Worm (Caenorhabditis elegans) whole organism, L2 larva: ENCODE data around the gene pes-8.

Experiments
- egl-27 ChIP-seq: sonication (generic microtip); optimal IDR thresholded peaks from 3 replicates; lab custom pipeline; 2017; ENCODE audit warnings: missing biosample characterization, missing genetic modification reagents, missing genetic modification characterization
- lsy-2 ChIP-seq, 2 experiments: fragments of 150-350 bp in 1 of 2; sonication (generic microtip) in 1 of 2; optimal IDR thresholded peaks; 2 replicates each; lab custom pipeline; 2014 to 2017; ENCODE audit warnings: missing biosample characterization in 2 of 2, missing genetic modification characterization in 2 of 2
- nhr-129 ChIP-seq: fragments of 150-350 bp; optimal IDR thresholded peaks from 2 replicates; lab custom pipeline; 2014; ENCODE audit warnings: missing biosample characterization, missing genetic modification characterization
- nhr-237 ChIP-seq: fragments of 150-350 bp; optimal IDR thresholded peaks from 2 replicates; lab custom pipeline; 2014; ENCODE audit warnings: missing biosample characterization, missing genetic modification characterization
- snpc-4 ChIP-seq: fragments of 150-350 bp; optimal IDR thresholded peaks from 2 replicates; lab custom pipeline; 2014; ENCODE audit warnings: missing biosample characterization, missing genetic modification characterization
- unc-62 ChIP-seq: fragments of 150-350 bp; optimal IDR thresholded peaks from 2 replicates; lab custom pipeline; 2014; ENCODE audit warnings: missing biosample characterization, missing genetic modification reagents, missing genetic modification characterization

DNA sequence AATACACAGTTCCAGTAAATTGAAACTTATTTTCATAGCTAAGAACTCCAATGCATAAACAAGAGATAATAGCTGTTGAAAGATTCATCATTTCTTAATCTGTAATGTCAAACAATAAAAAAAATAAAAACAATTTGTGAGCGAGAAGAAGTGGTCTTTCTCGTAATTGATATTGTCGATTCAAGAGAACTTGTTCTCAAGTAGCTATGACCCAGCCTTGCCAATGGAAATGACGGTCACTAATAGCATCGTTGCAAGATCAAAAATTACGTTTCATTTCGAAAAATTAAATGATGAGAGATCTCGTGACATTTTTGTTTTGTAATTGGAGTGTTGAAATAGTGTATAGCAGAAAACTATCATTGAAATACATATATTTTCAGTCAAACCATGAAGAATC, 46.2 kb downstream of the pes-8 start, which contains the start of gene B0416.7:
- no peak for TF ChIP-seq unc-62 (GFP tag; lab: Kevin White, UChicago)
- TF ChIP-seq lsy-2 (tag; optimal IDR thresholded peaks at IDR 0.05; lab: Kevin White, UChicago) = no peak
- TF ChIP-seq nhr-129 (tag; lab: Kevin White, UChicago) = no peak
- TF ChIP-seq egl-27 (tag; lab: Kevin White, UChicago) = no peak
- no peak for TF ChIP-seq nhr-237 (tag; lab: Kevin White, UChicago)
- no peak for TF ChIP-seq snpc-4 (tag; lab: Kevin White, UChicago)
